Worm (Caenorhabditis elegans) whole organism, L2 larva: ENCODE data around the gene T07C12.10.

ENCODE experiments used
- snpc-4 ChIP-seq: fragments of 150-350 bp; optimal IDR thresholded peaks from 2 replicates; lab custom pipeline; 2014; ENCODE audit warnings: missing biosample characterization, missing genetic modification characterization
- unc-39 ChIP-seq: fragments of 150-350 bp; optimal IDR thresholded peaks from 2 replicates; lab custom pipeline; 2014; ENCODE audit warnings: missing biosample characterization, missing genetic modification characterization
- unc-62 ChIP-seq: fragments of 150-350 bp; optimal IDR thresholded peaks from 2 replicates; lab custom pipeline; 2014; ENCODE audit warnings: missing biosample characterization, missing genetic modification reagents, missing genetic modification characterization
- ztf-11 ChIP-seq: sonication (generic microtip); optimal IDR thresholded peaks from 2 replicates; lab custom pipeline; 2017; ENCODE audit warnings: missing biosample characterization, missing genetic modification characterization

- TF ChIP-seq unc-39 (tag; lab: Kevin White, UChicago) (no peak), snpc-4 (no peak), unc-62 (GFP tag; lab: Kevin White, UChicago) (no peak), ztf-11 (tag; lab: Kevin White, UChicago) (no peak)
These were observed at the start of gene T07C12.10 for ce11 chrV:9960376-9960775.
